Fruit fly (Drosophila melanogaster) whole organism, pupa: ENCODE results near the gene Mkp.

Source experiments
- CG10348 ChIP-seq: fragments of 200-800 bp; sonication (Bioruptor generic); IDR thresholded peaks from 2 replicates; pipeline ENCODE4 v1.3.6; 2022; ENCODE audit warnings: missing biosample characterization, missing genetic modification characterization
- CG12605 ChIP-seq: fragments of 200-800 bp; sonication (Bioruptor generic); IDR thresholded peaks from 2 replicates; pipeline ENCODE4 v1.3.6; 2022; ENCODE audit warnings: missing biosample characterization, missing genetic modification characterization
- CG13204 ChIP-seq: fragments of 200-800 bp; sonication (Bioruptor generic); optimal IDR thresholded peaks from 2 replicates; lab custom pipeline; 2018; ENCODE audit warnings: missing biosample characterization, mild to moderate bottlenecking, missing genetic modification characterization, moderate library complexity
- CG14655 ChIP-seq: fragments of 200-800 bp; sonication (Bioruptor generic); optimal IDR thresholded peaks from 3 replicates; lab custom pipeline; 2017; ENCODE audit warnings: mild to moderate bottlenecking, missing biosample characterization, missing genetic modification reagents, missing genetic modification characterization
- CG15710 ChIP-seq: fragments of 200-800 bp; sonication (Bioruptor generic); optimal IDR thresholded peaks from 2 replicates; lab custom pipeline; 2018; ENCODE audit warnings: missing biosample characterization, mild to moderate bottlenecking, missing genetic modification characterization, moderate library complexity
- CG17806 ChIP-seq: fragments of 200-800 bp; sonication (Bioruptor generic); optimal IDR thresholded peaks from 2 replicates; lab custom pipeline; 2018; ENCODE audit warnings: missing biosample characterization, mild to moderate bottlenecking, missing genetic modification characterization, moderate library complexity
- CG32121 ChIP-seq: fragments of 200-800 bp; sonication (Bioruptor generic); IDR thresholded peaks from 2 replicates; pipeline ENCODE4 v1.3.6; 2022; ENCODE audit warnings: missing biosample characterization, missing genetic modification characterization
- CG34367 ChIP-seq: fragments of 200-800 bp; sonication (Bioruptor generic); optimal IDR thresholded peaks from 2 replicates; lab custom pipeline; 2018; ENCODE audit warnings: missing biosample characterization, mild to moderate bottlenecking, missing genetic modification characterization
- CG4496 ChIP-seq: fragments of 200-800 bp; sonication (Bioruptor generic); IDR thresholded peaks from 3 replicates; pipeline ENCODE4 v1.3.6; 2022; ENCODE audit warnings: missing biosample characterization, missing genetic modification characterization
- CG8159 ChIP-seq: fragments of 200-800 bp; sonication (Bioruptor generic); optimal IDR thresholded peaks from 3 replicates; lab custom pipeline; 2018; ENCODE audit warnings: missing biosample characterization, mild to moderate bottlenecking, missing genetic modification characterization, moderate library complexity
- CG8301 ChIP-seq: fragments of 200-800 bp; sonication (Bioruptor generic); optimal IDR thresholded peaks from 2 replicates; lab custom pipeline; 2018; ENCODE audit warnings: missing biosample characterization, mild to moderate bottlenecking, missing genetic modification characterization
- CG9948 ChIP-seq: fragments of 200-800 bp; sonication (Bioruptor generic); optimal IDR thresholded peaks from 2 replicates; lab custom pipeline; 2018; ENCODE audit warnings: missing biosample characterization, mild to moderate bottlenecking, missing genetic modification characterization, moderate library complexity
- Ets98B ChIP-seq: fragments of 200-800 bp; sonication (Bioruptor generic); IDR thresholded peaks from 2 replicates; pipeline ENCODE4 v1.3.6; 2022; ENCODE audit warnings: missing biosample characterization, missing genetic modification characterization
- Pif1A ChIP-seq: fragments of 200-800 bp; sonication (Bioruptor generic); optimal IDR thresholded peaks from 3 replicates; lab custom pipeline; 2016; ENCODE audit warnings: missing biosample characterization, missing genetic modification characterization
- Pif1B ChIP-seq: fragments of 200-800 bp; sonication (Bioruptor generic); optimal IDR thresholded peaks from 3 replicates; lab custom pipeline; 2016; ENCODE audit warnings: missing biosample characterization, missing genetic modification characterization
- Snoo ChIP-seq: fragments of 200-800 bp; sonication (Bioruptor generic); optimal IDR thresholded peaks from 3 replicates; lab custom pipeline; 2017; ENCODE audit warnings: missing biosample characterization, mild to moderate bottlenecking, missing genetic modification characterization, inconsistent platforms
- fd96Ca ChIP-seq: fragments of 200-800 bp; sonication (Bioruptor generic); IDR thresholded peaks from 3 replicates; pipeline ENCODE4 v1.3.6; 2022; ENCODE audit warnings: missing biosample characterization, missing genetic modification characterization
- gl ChIP-seq: fragments of 200-800 bp; sonication (Bioruptor generic); optimal IDR thresholded peaks from 2 replicates; lab custom pipeline; 2018; ENCODE audit warnings: missing biosample characterization, mild to moderate bottlenecking, missing genetic modification characterization
- rn ChIP-seq: fragments of 200-800 bp; sonication (Bioruptor generic); IDR thresholded peaks from 2 replicates; pipeline ENCODE4 v1.3.6; 2022; ENCODE audit warnings: missing biosample characterization, missing genetic modification characterization

Mkp gene

dm6 chr3L:184251-184650, at the start of gene Mkp, which contains the start of the genes CG34140 and Mtch:
Gene Mkp, minus strand, starts transcription at chr3L:184540.
Gene CG34140, minus strand, starts transcription at chr3L:184424.
Gene Mtch, plus strand, starts transcription at chr3L:184626.
- peak; percentile 79 for TF ChIP-seq CG4496
- TF ChIP-seq fd96Ca (GFP tag; lab: Robert Waterston, UW): peak; percentile 81
- TF ChIP-seq gl (tag; lab: Kevin White, UChicago): peak; percentile 10
- no peak for TF ChIP-seq CG12605 (GFP tag; lab: Robert Waterston, UW)
- peak; percentile 66 for TF ChIP-seq CG17806
- TF ChIP-seq CG8159 (tag; lab: Kevin White, UChicago): no peak
- peak; percentile 63 for TF ChIP-seq CG32121 (GFP tag; lab: Robert Waterston, UW)
- peak; percentile 13 for TF ChIP-seq CG34367 (tag; lab: Kevin White, UChicago)
- TF ChIP-seq CG14655 (GFP tag; lab: Kevin White, UChicago): no peak
- TF ChIP-seq CG15710 (tag; lab: Kevin White, UChicago): peak; percentile 73
- peak; percentile 72 for TF ChIP-seq Ets98B (GFP tag; lab: Robert Waterston, UW)
- TF ChIP-seq, all 21 proteins: peak for 8

DNA sequence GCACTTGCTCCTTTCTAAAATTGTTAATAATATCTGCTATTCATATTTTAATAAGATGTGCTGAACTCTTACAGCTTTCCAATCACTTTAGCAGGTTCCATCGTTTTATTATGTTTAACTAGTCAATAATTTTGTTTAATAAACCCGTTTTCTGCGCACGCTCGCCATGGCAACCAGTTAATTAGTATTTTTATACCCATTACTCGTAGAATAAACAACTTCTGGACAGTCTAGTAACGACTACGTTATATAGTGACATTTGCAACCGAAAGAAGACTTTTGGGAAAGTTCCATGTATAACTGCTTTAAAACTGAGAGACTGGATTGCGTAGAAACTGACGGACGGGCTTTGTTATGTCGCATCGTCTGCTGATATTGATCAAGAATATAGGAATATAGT, 48.9 kb upstream of the Mkp start, which contains the start of gene CG34453:
TSS of gene CG34453 (minus strand) at position 101 of the 400 bp plus-strand sequence.
- TF ChIP-seq CG34367 (tag; lab: Kevin White, UChicago): no peak
- TF ChIP-seq CG8159 (tag; lab: Kevin White, UChicago): no peak
- no peak for TF ChIP-seq CG12605 (GFP tag; lab: Robert Waterston, UW)

DNA sequence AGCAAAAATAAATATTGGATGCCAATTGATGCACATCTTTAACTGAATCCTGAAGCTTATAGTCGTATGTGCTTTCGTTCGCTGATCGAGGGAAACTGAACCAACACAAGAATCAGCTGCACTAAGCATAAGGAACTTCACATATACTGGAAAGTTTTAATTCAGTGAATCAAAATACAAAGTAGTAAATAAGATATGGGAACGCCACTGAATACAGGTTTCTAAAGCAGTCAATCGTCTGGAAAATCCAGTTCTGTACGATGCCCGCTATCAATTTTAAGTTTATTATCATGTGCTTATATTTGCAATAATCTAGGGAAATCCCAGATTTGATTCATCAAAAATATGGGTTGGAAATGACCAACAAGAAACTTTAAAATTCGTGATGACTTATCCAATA, 47.9 kb upstream of the Mkp start, which contains the start of gene CG34454:
TSS of gene CG34454 (minus strand) at position 84 of the 400 bp plus-strand sequence.
- TF ChIP-seq Pif1B (GFP tag; lab: Kevin White, UChicago) (no peak), CG34367 (tag; lab: Kevin White, UChicago) (no peak), CG8159 (tag; lab: Kevin White, UChicago) (no peak), CG9948 (tag; lab: Kevin White, UChicago) (no peak), Ets98B (GFP tag; lab: Robert Waterston, UW) (no peak), rn (GFP tag; lab: Robert Waterston, UW) (no peak)

DNA sequence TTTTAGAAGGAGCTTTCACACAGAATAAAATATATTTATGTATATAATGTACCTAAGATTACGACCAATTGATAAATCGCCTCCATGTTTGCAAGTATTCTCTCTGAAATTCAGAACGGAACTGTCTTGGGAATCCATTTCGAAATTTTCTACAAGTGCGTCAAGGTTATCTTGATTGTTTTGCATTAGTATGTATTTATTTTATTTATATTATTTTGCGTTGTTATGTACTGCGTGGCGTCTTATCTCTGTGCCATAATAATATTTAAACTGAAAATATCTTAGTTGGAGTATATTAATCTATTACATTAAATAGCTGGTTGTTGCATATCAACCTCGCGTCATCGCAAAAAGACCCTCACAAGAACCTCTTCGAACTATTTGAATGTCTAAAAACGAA, 47.2 kb upstream of the Mkp start, which contains the start of gene CG42846:
TSS of gene CG42846 (minus strand) at position 101 of the 400 bp plus-strand sequence.
- TF ChIP-seq CG14655 (GFP tag; lab: Kevin White, UChicago): no peak
- no peak for TF ChIP-seq CG10348 (GFP tag; lab: Robert Waterston, UW)
- no peak for TF ChIP-seq CG4496
- no peak for TF ChIP-seq CG8159 (tag; lab: Kevin White, UChicago)

dm6 chr3L:225120-225519, 40.8 kb upstream of the Mkp start:
- TF ChIP-seq CG14655 (GFP tag; lab: Kevin White, UChicago) (no peak), CG32121 (GFP tag; lab: Robert Waterston, UW) (no peak), rn (GFP tag; lab: Robert Waterston, UW) (no peak), CG8301 (tag; lab: Kevin White, UChicago) (no peak), Snoo (tag; lab: Kevin White, UChicago) (no peak), CG15710 (tag; lab: Kevin White, UChicago) (no peak), CG8159 (tag; lab: Kevin White, UChicago) (no peak), CG12605 (GFP tag; lab: Robert Waterston, UW) (no peak), Pif1B (GFP tag; lab: Kevin White, UChicago) (no peak)

DNA sequence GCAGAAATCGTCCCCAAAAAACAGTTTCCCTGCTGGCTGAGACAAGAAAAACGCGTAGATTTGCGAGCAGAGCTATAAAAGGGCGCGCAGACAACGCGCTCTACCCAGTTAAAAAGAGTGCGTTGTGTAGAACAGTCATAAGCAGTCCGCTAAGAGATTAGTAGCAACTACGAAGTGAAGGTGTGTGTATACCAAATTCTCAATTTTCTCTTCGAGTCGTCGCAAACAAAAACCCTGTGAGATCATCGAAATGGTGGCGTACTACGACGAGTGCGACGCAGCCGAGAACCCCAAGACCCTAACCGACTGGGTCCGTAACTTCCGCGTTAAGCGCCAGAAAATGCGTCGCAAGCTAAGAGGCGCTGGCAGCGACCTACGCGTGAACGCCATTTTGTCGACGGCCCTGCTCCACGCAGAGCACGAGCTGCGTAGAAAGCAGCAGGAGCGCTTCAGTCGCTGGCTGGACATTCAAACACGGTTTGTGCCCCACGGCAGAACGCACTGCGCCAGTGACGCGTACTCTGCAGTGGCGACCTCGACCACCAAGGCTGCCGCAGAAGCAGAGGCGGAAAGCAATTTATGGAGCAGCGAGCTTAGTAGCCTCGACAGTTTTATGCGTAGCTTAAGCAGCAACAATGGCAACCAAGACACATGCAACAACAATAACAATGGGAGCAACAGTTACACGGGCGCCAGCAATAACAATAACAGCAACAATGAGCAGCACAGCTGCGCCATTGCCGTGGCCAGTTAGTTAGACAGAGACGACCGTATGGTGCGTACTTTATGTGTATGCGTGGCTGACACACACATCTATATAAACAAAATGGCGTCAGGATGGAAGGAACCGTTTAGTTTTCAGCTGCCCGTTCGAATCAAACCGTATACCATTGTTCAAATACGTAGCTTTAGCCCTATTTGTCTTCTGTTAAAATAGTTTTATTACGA, 39.9 kb upstream of the Mkp start:
- no peak for TF ChIP-seq Pif1A (GFP tag; lab: Kevin White, UChicago)
- peak; percentile 26 for TF ChIP-seq CG8159 (tag; lab: Kevin White, UChicago)
- peak; percentile 56; the same call in 2 of the 3 replicates for TF ChIP-seq fd96Ca (GFP tag; lab: Robert Waterston, UW)
- no peak for TF ChIP-seq CG34367 (tag; lab: Kevin White, UChicago)
- TF ChIP-seq CG13204 (GFP tag; lab: Kevin White, UChicago): no peak
- no peak; the same call in 1 of the 2 replicates for TF ChIP-seq Ets98B (GFP tag; lab: Robert Waterston, UW)
- peak; percentile 58 for TF ChIP-seq CG4496
- TF ChIP-seq CG12605 (GFP tag; lab: Robert Waterston, UW): peak; percentile 15; the same call in 1 of the 2 replicates
